Fruit fly (Drosophila melanogaster) whole organism, adult: ENCODE measurements around the gene CG31156.

Source experiments
- CG11617 ChIP-seq: fragments of 200-800 bp; sonication (Bioruptor generic); optimal IDR thresholded peaks from 2 replicates; lab custom pipeline; 2017; ENCODE audit warnings: mild to moderate bottlenecking, missing biosample characterization, missing genetic modification reagents, missing genetic modification characterization
- CG12768 ChIP-seq: fragments of 200-800 bp; sonication (Bioruptor generic); optimal IDR thresholded peaks from 2 replicates; lab custom pipeline; 2017; ENCODE audit warnings: missing biosample characterization, missing genetic modification characterization, mild to moderate bottlenecking, moderate library complexity, missing genetic modification reagents
- CG14711 ChIP-seq: fragments of 200-800 bp; sonication (Bioruptor generic); optimal IDR thresholded peaks from 2 replicates; lab custom pipeline; 2018; ENCODE audit warnings: missing biosample characterization, mild to moderate bottlenecking, missing genetic modification characterization, moderate library complexity
- CG1620 ChIP-seq: fragments of 200-800 bp; sonication (Bioruptor generic); optimal IDR thresholded peaks from 2 replicates; lab custom pipeline; 2016; ENCODE audit warnings: missing biosample characterization, missing genetic modification characterization
- CG33017 ChIP-seq: fragments of 200-800 bp; sonication (Bioruptor generic); optimal IDR thresholded peaks from 2 replicates; lab custom pipeline; 2018; ENCODE audit warnings: missing biosample characterization, mild to moderate bottlenecking, missing genetic modification characterization, moderate library complexity
- CG5204 ChIP-seq: fragments of 200-800 bp; sonication (Bioruptor generic); optimal IDR thresholded peaks from 2 replicates; lab custom pipeline; 2016; ENCODE audit warnings: missing biosample characterization, missing genetic modification characterization
- CG7045 ChIP-seq: fragments of 200-800 bp; sonication (Bioruptor generic); optimal IDR thresholded peaks from 2 replicates; lab custom pipeline; 2017; ENCODE audit warnings: missing biosample characterization, mild to moderate bottlenecking, missing genetic modification characterization
- CG7101 ChIP-seq: fragments of 200-800 bp; sonication (Bioruptor generic); optimal IDR thresholded peaks from 2 replicates; lab custom pipeline; 2018; ENCODE audit warnings: missing biosample characterization, mild to moderate bottlenecking, missing genetic modification characterization, moderate library complexity
- Clk ChIP-seq: fragments of 200-800 bp; sonication (Bioruptor generic); optimal IDR thresholded peaks from 2 replicates; lab custom pipeline; 2017; ENCODE audit warnings: missing biosample characterization, missing genetic modification characterization
- Crg-1 ChIP-seq: fragments of 200-800 bp; sonication (Bioruptor generic); optimal IDR thresholded peaks from 2 replicates; lab custom pipeline; 2016; ENCODE audit warnings: missing biosample characterization, missing genetic modification characterization
- Hr96 ChIP-seq: fragments of 200-800 bp; sonication (Bioruptor generic); optimal IDR thresholded peaks from 2 replicates; lab custom pipeline; 2016; ENCODE audit warnings: missing biosample characterization, missing genetic modification characterization
- Mnt ChIP-seq: fragments of 200-800 bp; sonication (Bioruptor generic); optimal IDR thresholded peaks from 2 replicates; lab custom pipeline; 2016; ENCODE audit warnings: missing biosample characterization, mild to moderate bottlenecking, missing genetic modification characterization
- bab1 ChIP-seq: fragments of 200-800 bp; sonication (Bioruptor generic); optimal IDR thresholded peaks from 3 replicates; lab custom pipeline; 2019; ENCODE audit warnings: missing biosample characterization, mild to moderate bottlenecking, missing genetic modification characterization, moderate library complexity
- cic ChIP-seq: fragments of 200-800 bp; sonication (Bioruptor generic); optimal IDR thresholded peaks from 2 replicates; lab custom pipeline; 2017; ENCODE audit warnings: missing biosample characterization, mild to moderate bottlenecking, missing genetic modification characterization, moderate library complexity
- cnc ChIP-seq, 2 experiments: fragments of >200 bp; optimal IDR thresholded peaks; 2 replicates each; lab custom pipeline; 2017
- kay ChIP-seq: fragments of 200-800 bp; sonication (Bioruptor generic); peaks from one replicate; lab custom pipeline; 2016; ENCODE audit warnings: missing biosample characterization, missing genetic modification characterization, borderline replicate concordance
- ovo ChIP-seq: fragments of 200-800 bp; sonication (Bioruptor generic); optimal IDR thresholded peaks from 2 replicates; lab custom pipeline; 2016; ENCODE audit warnings: missing biosample characterization, missing genetic modification characterization
- pad ChIP-seq: fragments of 200-800 bp; sonication (Bioruptor generic); optimal IDR thresholded peaks from 3 replicates; lab custom pipeline; 2017; ENCODE audit warnings: missing biosample characterization, missing genetic modification characterization, mild to moderate bottlenecking, moderate library complexity, missing genetic modification reagents
- tj ChIP-seq: fragments of 200-800 bp; sonication (Bioruptor generic); optimal IDR thresholded peaks from 3 replicates; lab custom pipeline; 2017; ENCODE audit warnings: missing biosample characterization, mild to moderate bottlenecking, missing genetic modification characterization, moderate library complexity
- toe ChIP-seq: fragments of 200-800 bp; sonication (Bioruptor generic); optimal IDR thresholded peaks from 2 replicates; lab custom pipeline; 2016; ENCODE audit warnings: missing biosample characterization, missing genetic modification characterization

The CG31156 gene

DNA sequence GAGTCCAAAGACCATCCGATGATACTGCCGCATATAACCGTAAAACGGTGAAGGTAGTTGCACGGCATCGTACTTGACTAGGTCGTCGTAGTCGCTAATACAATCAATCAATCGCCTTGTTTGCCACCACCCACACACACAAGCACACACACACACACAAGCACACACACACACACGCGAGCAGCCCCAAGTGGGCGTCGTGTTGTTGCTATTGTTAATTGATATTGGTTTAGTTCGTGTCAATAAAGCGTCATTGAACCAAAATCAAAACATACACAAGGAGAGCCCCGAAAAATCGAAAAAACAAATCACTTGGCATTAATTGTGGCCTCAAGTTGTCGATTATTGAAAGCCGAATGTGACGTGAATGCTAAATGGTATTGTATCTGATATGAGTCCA, 17.0 kb downstream of the CG31156 start:
- TF ChIP-seq kay (GFP tag; lab: Kevin White, UChicago): no peak
- TF ChIP-seq Mnt (GFP tag; lab: Kevin White, UChicago): no peak
- no peak for TF ChIP-seq tj (GFP tag; lab: Kevin White, UChicago)
- no peak for TF ChIP-seq CG14711 (tag; lab: Kevin White, UChicago)
- TF ChIP-seq CG33017 (tag; lab: Kevin White, UChicago): no peak
- TF ChIP-seq pad (GFP tag; lab: Kevin White, UChicago): no peak
- TF ChIP-seq CG12768 (GFP tag; lab: Kevin White, UChicago): no peak
- TF ChIP-seq CG1620 (GFP tag; lab: Kevin White, UChicago): no peak
- TF ChIP-seq Clk (GFP tag; lab: Kevin White, UChicago): no peak
- TF ChIP-seq CG7101: no peak
- TF ChIP-seq CG5204 (GFP tag; lab: Kevin White, UChicago): no peak
- TF ChIP-seq CG7045 (GFP tag; lab: Kevin White, UChicago): no peak
- TF ChIP-seq cnc (optimal IDR thresholded peaks at IDR 0.05; lab: Kevin White, UChicago): no peak
- no peak for TF ChIP-seq bab1 (GFP tag; lab: Kevin White, UChicago)
- TF ChIP-seq toe (GFP tag; lab: Kevin White, UChicago): no peak
- TF ChIP-seq ovo (GFP tag; lab: Kevin White, UChicago): no peak
- TF ChIP-seq cic (GFP tag; lab: Kevin White, UChicago): no peak
- TF ChIP-seq Hr96 (GFP tag; lab: Kevin White, UChicago): no peak
- TF ChIP-seq CG11617 (GFP tag; lab: Kevin White, UChicago): no peak

dm6 chr3R:22595293-22595868, 18.1 kb downstream of the CG31156 start:
- TF ChIP-seq ovo (GFP tag; lab: Kevin White, UChicago) (no peak), CG11617 (GFP tag; lab: Kevin White, UChicago) (no peak), kay (GFP tag; lab: Kevin White, UChicago) (no peak), CG14711 (tag; lab: Kevin White, UChicago) (no peak), CG1620 (GFP tag; lab: Kevin White, UChicago) (no peak), CG7101 (no peak), bab1 (GFP tag; lab: Kevin White, UChicago) (no peak), Crg-1 (GFP tag; lab: Kevin White, UChicago) (no peak), CG7045 (GFP tag; lab: Kevin White, UChicago) (no peak), cic (GFP tag; lab: Kevin White, UChicago) (no peak), pad (GFP tag; lab: Kevin White, UChicago) (no peak), Mnt (GFP tag; lab: Kevin White, UChicago) (no peak), CG5204 (GFP tag; lab: Kevin White, UChicago) (no peak), tj (GFP tag; lab: Kevin White, UChicago) (no peak), CG33017 (tag; lab: Kevin White, UChicago) (no peak)

dm6 chr3R:22594257-22594656, 19.2 kb downstream of the CG31156 start:
- TF ChIP-seq cic (GFP tag; lab: Kevin White, UChicago) (no peak), cnc (optimal IDR thresholded peaks at IDR 0.05; lab: Kevin White, UChicago) (no peak), bab1 (GFP tag; lab: Kevin White, UChicago) (no peak), Clk (GFP tag; lab: Kevin White, UChicago) (no peak), CG11617 (GFP tag; lab: Kevin White, UChicago) (no peak), CG33017 (tag; lab: Kevin White, UChicago) (no peak), CG12768 (GFP tag; lab: Kevin White, UChicago) (no peak), kay (GFP tag; lab: Kevin White, UChicago) (no peak), CG7045 (GFP tag; lab: Kevin White, UChicago) (no peak), Hr96 (GFP tag; lab: Kevin White, UChicago) (no peak), CG7101 (no peak), CG1620 (GFP tag; lab: Kevin White, UChicago) (no peak), Mnt (GFP tag; lab: Kevin White, UChicago) (no peak), CG5204 (GFP tag; lab: Kevin White, UChicago) (no peak), pad (GFP tag; lab: Kevin White, UChicago) (no peak), toe (GFP tag; lab: Kevin White, UChicago) (no peak), Crg-1 (GFP tag; lab: Kevin White, UChicago) (no peak), CG14711 (tag; lab: Kevin White, UChicago) (no peak), tj (GFP tag; lab: Kevin White, UChicago) (no peak)

DNA sequence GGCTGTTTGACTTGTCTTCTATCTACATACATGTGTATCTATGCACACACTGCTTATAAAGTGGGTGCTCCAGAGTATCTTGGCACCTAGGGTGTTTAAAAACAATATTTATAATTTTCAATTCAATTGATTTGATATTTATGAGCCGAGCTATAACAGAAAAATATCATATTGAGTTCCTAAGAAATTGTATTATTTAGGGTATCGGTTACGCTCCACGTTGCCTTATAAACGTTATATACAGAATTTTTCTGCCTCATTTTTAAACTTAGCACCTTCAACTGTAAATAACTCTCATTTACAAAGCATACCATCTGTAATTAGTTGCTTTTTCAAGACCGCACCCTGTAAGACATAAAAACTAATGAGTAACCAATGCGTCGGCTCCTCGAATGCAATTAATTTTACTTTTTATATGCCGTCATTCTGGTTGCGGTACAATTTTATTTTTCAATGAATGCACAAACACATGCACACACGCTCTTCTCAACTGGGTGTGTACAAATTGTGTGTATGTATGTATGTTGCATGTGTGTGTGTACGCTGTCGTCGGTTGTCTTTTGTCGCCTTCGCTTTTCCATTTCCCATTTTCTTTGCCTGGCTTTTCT, 22.7 kb downstream of the CG31156 start:
- TF ChIP-seq CG7045 (GFP tag; lab: Kevin White, UChicago) (no peak), CG11617 (GFP tag; lab: Kevin White, UChicago) (no peak), Hr96 (GFP tag; lab: Kevin White, UChicago) (no peak), cnc (optimal IDR thresholded peaks at IDR 0.05; lab: Kevin White, UChicago) (no peak), bab1 (GFP tag; lab: Kevin White, UChicago) (no peak), kay (GFP tag; lab: Kevin White, UChicago) (no peak), cic (GFP tag; lab: Kevin White, UChicago) (no peak), Crg-1 (GFP tag; lab: Kevin White, UChicago) (no peak), Mnt (GFP tag; lab: Kevin White, UChicago) (no peak), Clk (GFP tag; lab: Kevin White, UChicago) (no peak), CG14711 (tag; lab: Kevin White, UChicago) (no peak), CG5204 (GFP tag; lab: Kevin White, UChicago) (no peak), toe (GFP tag; lab: Kevin White, UChicago) (no peak), tj (GFP tag; lab: Kevin White, UChicago) (no peak), CG33017 (tag; lab: Kevin White, UChicago) (no peak), CG1620 (GFP tag; lab: Kevin White, UChicago) (no peak), pad (GFP tag; lab: Kevin White, UChicago) (no peak), CG7101 (no peak), CG12768 (GFP tag; lab: Kevin White, UChicago) (no peak), ovo (GFP tag; lab: Kevin White, UChicago) (no peak)
